Fruit fly (Drosophila melanogaster) whole organism, embryonic: Measurements from ENCODE around the gene rumi.

Experiments
- CG10565 ChIP-seq: fragments of 200-800 bp; sonication (Bioruptor generic); optimal IDR thresholded peaks from 3 replicates; lab custom pipeline; 2016; ENCODE audit warnings: missing biosample characterization, mild to moderate bottlenecking, missing genetic modification characterization
- CG11398 ChIP-seq: fragments of 200-800 bp; sonication (Bioruptor generic); optimal IDR thresholded peaks from 2 replicates; lab custom pipeline; 2016; ENCODE audit warnings: missing biosample characterization, missing genetic modification characterization
- CG11723 ChIP-seq: fragments of 200-800 bp; sonication (Bioruptor generic); optimal IDR thresholded peaks from 2 replicates; lab custom pipeline; 2017; ENCODE audit warnings: missing biosample characterization, mild to moderate bottlenecking, missing genetic modification characterization
- CG12155 ChIP-seq: fragments of 200-800 bp; sonication (Bioruptor generic); optimal IDR thresholded peaks from 3 replicates; lab custom pipeline; 2016; ENCODE audit warnings: missing biosample characterization, missing genetic modification characterization
- CG15479 ChIP-seq: fragments of 200-800 bp; sonication (Bioruptor generic); optimal IDR thresholded peaks from 3 replicates; lab custom pipeline; 2019; ENCODE audit warnings: missing biosample characterization, mild to moderate bottlenecking, missing genetic modification characterization, moderate library complexity
- CG1602 ChIP-seq: fragments of 200-800 bp; sonication (Bioruptor generic); optimal IDR thresholded peaks from 3 replicates; lab custom pipeline; 2016; ENCODE audit warnings: missing biosample characterization, missing genetic modification characterization
- CG1647 ChIP-seq: fragments of 200-800 bp; sonication (Bioruptor generic); optimal IDR thresholded peaks from 3 replicates; lab custom pipeline; 2016; ENCODE audit warnings: missing biosample characterization, missing genetic modification characterization
- CG16779 ChIP-seq: fragments of 200-800 bp; sonication (Bioruptor generic); IDR thresholded peaks from 2 replicates; pipeline ENCODE4 v1.3.6; 2022; ENCODE audit warnings: missing biosample characterization, missing genetic modification characterization
- CG16863 ChIP-seq: fragments of 200-800 bp; sonication (Bioruptor generic); optimal IDR thresholded peaks from 3 replicates; lab custom pipeline; 2016; ENCODE audit warnings: missing biosample characterization, missing genetic modification characterization
- CG18011 ChIP-seq: fragments of 200-800 bp; sonication (Bioruptor generic); optimal IDR thresholded peaks from 2 replicates; lab custom pipeline; 2017; ENCODE audit warnings: missing biosample characterization, missing genetic modification characterization, mild to moderate bottlenecking, moderate library complexity, missing genotype
- CG2120 ChIP-seq: fragments of 200-800 bp; sonication (Bioruptor generic); optimal IDR thresholded peaks from 3 replicates; lab custom pipeline; 2016; ENCODE audit warnings: missing biosample characterization, missing genetic modification characterization
- CG2712 ChIP-seq: fragments of 200-800 bp; optimal IDR thresholded peaks from 3 replicates; lab custom pipeline; 2019; ENCODE audit warnings: missing biosample characterization, mild to moderate bottlenecking, missing genetic modification characterization, moderate library complexity
- CG4360 ChIP-seq: fragments of 200-800 bp; sonication (Bioruptor generic); IDR thresholded peaks from 2 replicates; pipeline ENCODE4 v1.3.6; 2022; ENCODE audit warnings: missing biosample characterization, missing genetic modification characterization
- CG4617 ChIP-seq: fragments of 200-800 bp; sonication (Bioruptor generic); optimal IDR thresholded peaks from 3 replicates; lab custom pipeline; 2016; ENCODE audit warnings: missing biosample characterization, missing genetic modification characterization, borderline replicate concordance
- CG6272 ChIP-seq: fragments of 200-800 bp; sonication (Bioruptor generic); IDR thresholded peaks from 2 replicates; pipeline ENCODE4 v1.3.6; 2022; ENCODE audit warnings: missing biosample characterization, missing genetic modification characterization
- CG7928 ChIP-seq: fragments of 200-800 bp; sonication (Bioruptor generic); optimal IDR thresholded peaks from 2 replicates; lab custom pipeline; 2017; ENCODE audit warnings: missing biosample characterization, mild to moderate bottlenecking, missing genetic modification characterization
- CG8924 ChIP-seq: fragments of 200-800 bp; optimal IDR thresholded peaks from 3 replicates; lab custom pipeline; 2019; ENCODE audit warnings: missing biosample characterization, mild to moderate bottlenecking, missing genetic modification characterization, moderate library complexity
- D19A ChIP-seq: fragments of 200-800 bp; optimal IDR thresholded peaks from 3 replicates; lab custom pipeline; 2019; ENCODE audit warnings: missing biosample characterization, mild to moderate bottlenecking, missing genetic modification characterization, moderate library complexity
- Dll ChIP-seq: fragments of 200-800 bp; sonication (Bioruptor generic); IDR thresholded peaks from 4 replicates; pipeline ENCODE4 v1.3.6; 2022; ENCODE audit warnings: missing biosample characterization, missing genetic modification characterization; ENCODE audit not compliant: partially characterized antibody
- Doc2 ChIP-seq: fragments of 200-800 bp; sonication (Bioruptor generic); IDR thresholded peaks from 2 replicates; pipeline ENCODE4 v1.3.6; 2022; ENCODE audit warnings: missing biosample characterization, missing genetic modification characterization
- Fer1 ChIP-seq: fragments of 200-800 bp; sonication (Bioruptor generic); optimal IDR thresholded peaks from 2 replicates; lab custom pipeline; 2017; ENCODE audit warnings: missing biosample characterization, mild to moderate bottlenecking, missing genetic modification characterization
- GATAe ChIP-seq: fragments of 200-800 bp; sonication (Bioruptor generic); conservative IDR thresholded peaks from 2 replicates; pipeline ENCODE4 v1.3.6; 2022; ENCODE audit warnings: missing biosample characterization, missing genetic modification characterization
- Gug ChIP-seq: fragments of 200-800 bp; sonication (Bioruptor generic); IDR thresholded peaks from 4 replicates; pipeline ENCODE4 v1.3.6; 2022; ENCODE audit warnings: missing biosample characterization, missing genetic modification characterization
- H2.0 ChIP-seq: fragments of 200-800 bp; sonication (Bioruptor generic); IDR thresholded peaks from 2 replicates; pipeline ENCODE4 v1.3.6; 2022; ENCODE audit warnings: missing biosample characterization, missing genetic modification characterization
- Mad ChIP-seq: fragments of 200-800 bp; sonication (Bioruptor generic); optimal IDR thresholded peaks from 2 replicates; lab custom pipeline; 2016; ENCODE audit warnings: missing biosample characterization, missing genetic modification characterization
- Med ChIP-seq: fragments of 200-800 bp; sonication (Bioruptor generic); peaks from one replicate; lab custom pipeline; 2016; ENCODE audit warnings: missing biosample characterization, missing genetic modification characterization, mild to moderate bottlenecking, inconsistent platforms, moderate library complexity
- NfI ChIP-seq: fragments of 200-800 bp; sonication (Bioruptor generic); optimal IDR thresholded peaks from 3 replicates; lab custom pipeline; 2018; ENCODE audit warnings: missing biosample characterization, mild to moderate bottlenecking, missing genetic modification characterization, moderate library complexity
- PHDP ChIP-seq: fragments of 200-800 bp; sonication (Bioruptor generic); optimal IDR thresholded peaks from 3 replicates; lab custom pipeline; 2018; ENCODE audit warnings: missing biosample characterization, mild to moderate bottlenecking, missing genetic modification characterization, moderate library complexity
- Side ChIP-seq: fragments of 200-800 bp; sonication (Bioruptor generic); optimal IDR thresholded peaks from 2 replicates; lab custom pipeline; 2016; ENCODE audit warnings: missing biosample characterization, missing genetic modification characterization
- Sin3A ChIP-seq: fragments of >200 bp; optimal IDR thresholded peaks from 2 replicates; lab custom pipeline; 2018
- Sry-β ChIP-seq: fragments of 200-800 bp; sonication (Bioruptor generic); optimal IDR thresholded peaks from 2 replicates; lab custom pipeline; 2018; ENCODE audit warnings: missing biosample characterization, mild to moderate bottlenecking, missing genetic modification characterization, moderate library complexity
- Sry-δ ChIP-seq: fragments of 200-800 bp; sonication (Bioruptor generic); optimal IDR thresholded peaks from 2 replicates; lab custom pipeline; 2016; ENCODE audit warnings: missing biosample characterization, missing genetic modification characterization
- al ChIP-seq: fragments of 200-800 bp; sonication (Bioruptor generic); IDR thresholded peaks from 2 replicates; pipeline ENCODE4 v1.3.6; 2022; ENCODE audit warnings: missing biosample characterization, missing genetic modification characterization
- bcd ChIP-seq: fragments of 200-800 bp; sonication (Bioruptor generic); optimal IDR thresholded peaks from 2 replicates; lab custom pipeline; 2017; ENCODE audit warnings: missing biosample characterization, mild to moderate bottlenecking, missing genetic modification characterization
- bowl ChIP-seq: fragments of 200-800 bp; sonication (Bioruptor generic); IDR thresholded peaks from 2 replicates; pipeline ENCODE4 v1.3.6; 2022; ENCODE audit warnings: missing biosample characterization, missing genetic modification characterization
- cato ChIP-seq: fragments of 200-800 bp; sonication (Bioruptor generic); optimal IDR thresholded peaks from 2 replicates; lab custom pipeline; 2016; ENCODE audit warnings: missing biosample characterization, missing genetic modification characterization, borderline replicate concordance
- ci ChIP-seq: fragments of 200-800 bp; sonication (Bioruptor generic); IDR thresholded peaks from 3 replicates; pipeline ENCODE4 v1.3.6; 2022; ENCODE audit warnings: missing biosample characterization, missing genetic modification characterization
- croc ChIP-seq: fragments of 200-800 bp; sonication (Bioruptor generic); conservative IDR thresholded peaks from 3 replicates; pipeline ENCODE4 v1.3.6; 2022; ENCODE audit warnings: missing biosample characterization, missing genetic modification characterization
- dysf ChIP-seq: fragments of 200-800 bp; sonication (Bioruptor generic); IDR thresholded peaks from 3 replicates; pipeline ENCODE4 v1.3.6; 2022; ENCODE audit warnings: missing biosample characterization, missing genetic modification characterization
- ems ChIP-seq: fragments of 200-800 bp; sonication (Bioruptor generic); optimal IDR thresholded peaks from 3 replicates; lab custom pipeline; 2016; ENCODE audit warnings: missing biosample characterization, missing genetic modification characterization
- fru ChIP-seq: fragments of >200 bp; optimal IDR thresholded peaks from 2 replicates; lab custom pipeline; 2017
- kni ChIP-seq: fragments of 200-800 bp; sonication (Bioruptor generic); optimal IDR thresholded peaks from 3 replicates; lab custom pipeline; 2017; ENCODE audit warnings: mild to moderate bottlenecking, missing biosample characterization, missing genetic modification reagents, missing genetic modification characterization
- knrl ChIP-seq: fragments of 200-800 bp; sonication (Bioruptor generic); IDR thresholded peaks from 3 replicates; pipeline ENCODE4 v1.3.6; 2022; ENCODE audit warnings: missing biosample characterization, missing genetic modification characterization; ENCODE audit not compliant: partially characterized antibody
- nerfin-2 ChIP-seq: fragments of 200-800 bp; sonication (Bioruptor generic); IDR thresholded peaks from 2 replicates; pipeline ENCODE4 v1.3.6; 2022; ENCODE audit warnings: missing biosample characterization, missing genetic modification characterization; ENCODE audit not compliant: partially characterized antibody
- prd ChIP-seq, 3 experiments: fragments of >200 bp in 2 of 3; fragments of 200-800 bp in 1 of 3; sonication (Bioruptor generic) in 1 of 3; optimal IDR thresholded peaks in 2 of 3; IDR thresholded peaks in 1 of 3; 2 replicates in 2 of 3; 3 replicates in 1 of 3; pipeline versions ENCODE4 v1.3.6 to Lab custom; 2017 to 2022; ENCODE audit warnings: missing biosample characterization in 1 of 3, missing genetic modification characterization in 1 of 3
- stwl ChIP-seq: fragments of 200-800 bp; sonication (Bioruptor generic); optimal IDR thresholded peaks from 3 replicates; lab custom pipeline; 2018; ENCODE audit warnings: missing biosample characterization, mild to moderate bottlenecking, missing genetic modification characterization, moderate library complexity
- sug ChIP-seq: fragments of 200-800 bp; optimal IDR thresholded peaks from 2 replicates; lab custom pipeline; 2019; ENCODE audit warnings: missing biosample characterization, mild to moderate bottlenecking, missing genetic modification characterization, moderate library complexity
- tna ChIP-seq: fragments of 200-800 bp; sonication (Bioruptor generic); IDR thresholded peaks from 2 replicates; pipeline ENCODE4 v1.3.6; 2022; ENCODE audit warnings: missing biosample characterization, missing genetic modification characterization; ENCODE audit not compliant: partially characterized antibody
- ttk ChIP-seq: fragments of 200-800 bp; sonication (Bioruptor generic); IDR thresholded peaks from 2 replicates; pipeline ENCODE4 v2.1.2; 2022; ENCODE audit warnings: missing biosample characterization, missing genetic modification characterization
- vvl ChIP-seq: fragments of 200-800 bp; sonication (Bioruptor generic); IDR thresholded peaks from 2 replicates; pipeline ENCODE4 v1.3.6; 2022; ENCODE audit warnings: missing biosample characterization, missing genetic modification characterization
- wdn ChIP-seq: fragments of 200-800 bp; sonication (Bioruptor generic); IDR thresholded peaks from 2 replicates; pipeline ENCODE4 v1.3.6; 2022; ENCODE audit warnings: missing biosample characterization, missing genetic modification characterization

Gene rumi

DNA sequence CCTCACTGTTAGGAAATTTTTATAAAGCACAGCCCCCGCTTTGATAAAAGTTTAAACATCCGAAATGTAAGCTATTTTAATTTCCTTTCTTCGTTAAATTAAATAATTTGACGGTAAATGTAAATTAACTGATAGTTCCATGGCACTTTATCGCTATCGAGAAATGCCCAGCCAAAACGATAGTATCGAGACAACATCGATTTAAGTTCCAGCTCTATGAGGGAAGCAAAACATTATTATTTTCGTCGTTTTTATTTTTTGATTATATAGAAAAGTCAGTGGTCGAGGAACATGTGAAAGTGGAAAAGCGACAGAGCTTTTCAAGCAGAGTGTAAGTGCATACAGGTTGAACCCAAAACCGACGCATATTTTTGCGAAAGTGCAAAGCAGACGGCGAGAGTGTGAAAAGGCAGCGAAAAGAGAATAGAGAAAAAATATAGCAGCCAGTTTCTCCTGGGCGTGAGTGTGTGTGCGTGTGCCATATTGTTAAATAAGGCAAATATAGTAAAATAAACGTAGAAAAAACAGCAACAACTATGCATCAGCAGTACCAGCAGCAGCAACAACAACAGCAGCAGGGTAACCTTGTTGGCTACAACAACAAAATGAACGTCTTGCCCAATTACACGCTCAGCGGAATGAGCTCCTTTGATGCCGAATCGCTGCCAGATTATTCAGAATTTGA lies 23.5 kb downstream of the rumi start, which contains the start of gene CG45049 (continued):
- TF ChIP-seq CG11723 (GFP tag; lab: Kevin White, UChicago) (no peak), Gug (GFP tag; lab: Robert Waterston, UW) (peak; percentile 32; the same call in 1 of the 4 replicates), CG7928 (GFP tag; lab: Kevin White, UChicago) (no peak), H2.0 (GFP tag; lab: Robert Waterston, UW) (no peak), ci (no peak), vvl (GFP tag; lab: Robert Waterston, UW) (no peak), Sry-β (GFP tag; lab: Kevin White, UChicago) (no peak), Sry-δ (GFP tag; lab: Kevin White, UChicago) (peak; percentile 89), NfI (GFP tag; lab: Kevin White, UChicago) (no peak), CG12155 (no peak), CG11398 (no peak), GATAe (GFP tag; lab: Robert Waterston, UW) (no peak), CG16779 (GFP tag; lab: Robert Waterston, UW) (no peak), ems (GFP tag; lab: Kevin White, UChicago) (no peak), CG8924 (tag; lab: Kevin White, UChicago) (no peak), bowl (no peak), CG10565 (no peak), CG4617 (GFP tag; lab: Kevin White, UChicago) (peak; percentile 72), wdn (GFP tag; lab: Robert Waterston, UW) (no peak), CG15479 (GFP tag; lab: Kevin White, UChicago) (no peak), CG18011 (GFP tag; lab: Kevin White, UChicago) (no peak), D19A (tag; lab: Kevin White, UChicago) (no peak), nerfin-2 (GFP tag; lab: Robert Waterston, UW) (peak; percentile 87), bcd (no peak), Doc2 (GFP tag; lab: Robert Waterston, UW) (no peak), Dll (GFP tag; lab: Robert Waterston, UW) (peak; percentile 90), croc (no peak), kni (peak; percentile 40), al (no peak), dysf (GFP tag; lab: Robert Waterston, UW) (no peak), sug (tag; lab: Kevin White, UChicago) (no peak), Fer1 (GFP tag; lab: Kevin White, UChicago) (no peak), ttk (GFP tag; lab: Robert Waterston, UW) (no peak), CG1647 (GFP tag; lab: Kevin White, UChicago) (no peak), PHDP (tag; lab: Kevin White, UChicago) (no peak), cato (GFP tag; lab: Kevin White, UChicago) (no peak), stwl (tag; lab: Kevin White, UChicago) (no peak), CG4360 (GFP tag; lab: Robert Waterston, UW) (peak; percentile 85), Sin3A (lab: Kevin White, UChicago) (no peak), CG6272 (peak; percentile 37; the same call in 1 of the 2 replicates), CG1602 (GFP tag; lab: Kevin White, UChicago) (no peak), CG2120 (no peak), prd (optimal IDR thresholded peaks at IDR 0.05; lab: Kevin White, UChicago) (no peak), prd (GFP tag; IDR thresholded peaks at IDR 0.05; lab: Robert Waterston, UW) (no peak), Med (peak; percentile 57), CG16863 (GFP tag; lab: Kevin White, UChicago) (no peak), tna (GFP tag; lab: Robert Waterston, UW) (peak; percentile 91), CG2712 (tag; lab: Kevin White, UChicago) (peak; percentile 8), fru (lab: Kevin White, UChicago) (no peak), Side (GFP tag; lab: Kevin White, UChicago) (no peak), Mad (GFP tag; lab: Kevin White, UChicago) (no peak), knrl (GFP tag; lab: Robert Waterston, UW) (peak; percentile 91)
